Worm (Caenorhabditis elegans): ENCODE results near the gene par-3.

par-3 gene

ce11 chrIII:5721888-5722287 lies 57.9 kb downstream of the par-3 start (continued):
- TF ChIP-seq nhr-27 (tag; optimal IDR thresholded peaks at IDR 0.05) (no peak), lsl-1 (GFP tag; optimal IDR thresholded peaks at IDR 0.05) (no peak), gei-17 (GFP tag; optimal IDR thresholded peaks at IDR 0.05) (peak; percentile 4), pha-4 (tag; optimal IDR thresholded peaks at IDR 0.05) (no peak), T07F8.4 (tag; optimal IDR thresholded peaks at IDR 0.05) (no peak), chd-7 (tag; optimal IDR thresholded peaks at IDR 0.05) (peak; percentile 20), nhr-179 (tag; optimal IDR thresholded peaks at IDR 0.05) (no peak), nhr-80 (tag; optimal IDR thresholded peaks at IDR 0.05) (peak; percentile 48), lag-1 (GFP tag; IDR thresholded peaks at IDR 0.05) (no peak), F49E8.2 (tag; optimal IDR thresholded peaks at IDR 0.05; ENCODE audit: insufficient read depth) (no peak), attf-3 (GFP tag; conservative IDR thresholded peaks at IDR 0.05) (no peak; the same call in 1 of the 2 replicates), madf-6 (GFP tag; IDR thresholded peaks at IDR 0.05) (peak; percentile 61; the same call in 1 of the 2 replicates), xnd-1 (tag; optimal IDR thresholded peaks at IDR 0.05) (no peak), athp-1 (tag; optimal IDR thresholded peaks at IDR 0.05) (peak; percentile 12), ztf-22 (GFP tag; optimal IDR thresholded peaks at IDR 0.05) (no peak), aptf-3 (GFP tag; IDR thresholded peaks at IDR 0.05) (no peak), snpc-1.1 (tag; optimal IDR thresholded peaks at IDR 0.05; ENCODE audit: insufficient read depth) (no peak), ets-4 (GFP tag; optimal IDR thresholded peaks at IDR 0.05) (no peak), B0035.1 (tag; optimal IDR thresholded peaks at IDR 0.05) (no peak), let-526 (GFP tag; IDR thresholded peaks at IDR 0.05) (no peak), mcd-1 (GFP tag; IDR thresholded peaks at IDR 0.05) (peak; percentile 68), akir-1 (GFP tag; optimal IDR thresholded peaks at IDR 0.05) (peak; percentile 69), hmg-1.2 (GFP tag; IDR thresholded peaks at IDR 0.05) (no peak), unc-130 (GFP tag; optimal IDR thresholded peaks at IDR 0.05) (peak; percentile 45), nfya-1 (tag; optimal IDR thresholded peaks at IDR 0.05; ENCODE audit: borderline replicate concordance, insufficient read depth) (no peak), somi-1 (GFP tag; optimal IDR thresholded peaks at IDR 0.05) (peak; percentile 4), ceh-27 (GFP tag; optimal IDR thresholded peaks at IDR 0.05) (peak; percentile 73), egrh-3 (GFP tag; IDR thresholded peaks at IDR 0.05) (no peak), pbrm-1 (GFP tag; IDR thresholded peaks at IDR 0.05) (no peak), ceh-58 (GFP tag; IDR thresholded peaks at IDR 0.05) (no peak), hlh-26 (GFP tag; conservative IDR thresholded peaks at IDR 0.05) (no peak), Y95B8A.8 (GFP tag; IDR thresholded peaks at IDR 0.05) (no peak), D2030.7 (GFP tag; IDR thresholded peaks at IDR 0.05) (no peak), dox-1 (GFP tag; IDR thresholded peaks at IDR 0.05) (peak; percentile 68), let-607 (tag; optimal IDR thresholded peaks at IDR 0.05) (peak in 1 of 2 experiments; percentile 47), F57A8.1 (GFP tag; optimal IDR thresholded peaks at IDR 0.05) (no peak), bed-2 (GFP tag; IDR thresholded peaks at IDR 0.05) (0 out of 2 replicates have a peak, but pooled peaks have one; percentile 50), lsy-27 (tag; optimal IDR thresholded peaks at IDR 0.05; ENCODE audit: borderline replicate concordance, insufficient read depth) (no peak), rcor-1 (GFP tag; IDR thresholded peaks at IDR 0.05) (no peak), attf-6 (GFP tag; IDR thresholded peaks at IDR 0.05) (no peak), B0261.1 (tag; optimal IDR thresholded peaks at IDR 0.05) (no peak), K11D2.4 (GFP tag; IDR thresholded peaks at IDR 0.05) (no peak), snpc-3.4 (tag; optimal IDR thresholded peaks at IDR 0.05) (no peak), sea-2 (GFP tag; IDR thresholded peaks at IDR 0.05) (no peak), F39B2.1 (GFP tag; IDR thresholded peaks at IDR 0.05) (no peak), lin-54 (GFP tag; optimal IDR thresholded peaks at IDR 0.05) (peak; percentile 77), attf-5 (GFP tag; optimal IDR thresholded peaks at IDR 0.05) (peak; percentile 34), lin-35 (GFP tag; optimal IDR thresholded peaks at IDR 0.05) (peak in 1 of 3 experiments; percentile 75)
